Fruit fly (Drosophila melanogaster): Measurements from ENCODE around the gene Ddrgk1.

The Ddrgk1 gene

dm6 chr3R:21218733-21219165, 3.9 kb downstream of the Ddrgk1 start, which contains the start of the genes Smyd5 and Oga (continued):
- TF ChIP-seq Abd-B (GFP tag; optimal IDR thresholded peaks at IDR 0.05), result peak; percentile 30
- no peak for TF ChIP-seq CG4360 (GFP tag; IDR thresholded peaks at IDR 0.05)
- no peak for TF ChIP-seq CG10543 (GFP tag; optimal IDR thresholded peaks at IDR 0.05)
- no peak for TF ChIP-seq CG3065 (GFP tag; optimal IDR thresholded peaks at IDR 0.05)
- peak; percentile 81 for TF ChIP-seq CG14710 (tag; optimal IDR thresholded peaks at IDR 0.05)
- no peak for TF ChIP-seq tin (GFP tag; optimal IDR thresholded peaks at IDR 0.05)
- no peak for TF ChIP-seq CG17802 (tag; optimal IDR thresholded peaks at IDR 0.05)
- no peak for TF ChIP-seq Mrtf (GFP tag; IDR thresholded peaks at IDR 0.05)
- no peak for TF ChIP-seq wdn (GFP tag; IDR thresholded peaks at IDR 0.05)
- no peak for TF ChIP-seq CG11695 (GFP tag; IDR thresholded peaks at IDR 0.05)
- no peak for TF ChIP-seq Lpt (GFP tag; optimal IDR thresholded peaks at IDR 0.05)
- peak; percentile 42 for TF ChIP-seq her (GFP tag; optimal IDR thresholded peaks at IDR 0.05)
- TF ChIP-seq Antp (GFP tag; optimal IDR thresholded peaks at IDR 0.05), result peak; percentile 23
- peak; percentile 81 for TF ChIP-seq stwl (tag; optimal IDR thresholded peaks at IDR 0.05)
- no peak for TF ChIP-seq sqz (GFP tag; optimal IDR thresholded peaks at IDR 0.05)
- TF ChIP-seq CG10959 (GFP tag; IDR thresholded peaks at IDR 0.05), result no peak
- TF ChIP-seq CG18599 (GFP tag; optimal IDR thresholded peaks at IDR 0.05), result no peak
- TF ChIP-seq Kr (GFP tag; optimal IDR thresholded peaks at IDR 0.05), result no peak
- no peak for TF ChIP-seq stc (GFP tag; IDR thresholded peaks at IDR 0.05)
- no peak for TF ChIP-seq croc (GFP tag; conservative IDR thresholded peaks at IDR 0.05)
- TF ChIP-seq Bdp1 (GFP tag; optimal IDR thresholded peaks at IDR 0.05), result peak; percentile 30
- TF ChIP-seq CG3281 (GFP tag; optimal IDR thresholded peaks at IDR 0.05), result peak; percentile 1
- no peak for TF ChIP-seq org-1 (GFP tag; optimal IDR thresholded peaks at IDR 0.05)
- no peak for TF ChIP-seq pita (GFP tag; optimal IDR thresholded peaks at IDR 0.05)
- no peak for TF ChIP-seq mirr (GFP tag; optimal IDR thresholded peaks at IDR 0.05)
- TF ChIP-seq unc-4 (GFP tag; IDR thresholded peaks at IDR 0.05; ENCODE audit: partially characterized antibody), result peak; percentile 96
- TF ChIP-seq Xbp1 (GFP tag; optimal IDR thresholded peaks at IDR 0.05), result peak; percentile 55
- TF ChIP-seq nau (GFP tag; optimal IDR thresholded peaks at IDR 0.05), result no peak
- TF ChIP-seq CG6254 (GFP tag; optimal IDR thresholded peaks at IDR 0.05), result peak; percentile 100
- TF ChIP-seq Rfx (GFP tag; IDR thresholded peaks at IDR 0.05), result 0 out of 2 replicates have a peak, but pooled peaks have one; percentile 24
- TF ChIP-seq D19B (GFP tag; optimal IDR thresholded peaks at IDR 0.05), result no peak
- TF ChIP-seq Sox102F (GFP tag; optimal IDR thresholded peaks at IDR 0.05), result no peak
- no peak for TF ChIP-seq CG8089 (GFP tag; optimal IDR thresholded peaks at IDR 0.05)
- no peak for TF ChIP-seq CG6654 (GFP tag; optimal IDR thresholded peaks at IDR 0.05)
- TF ChIP-seq gce (GFP tag; IDR thresholded peaks at IDR 0.05), result no peak
- TF ChIP-seq CG1603 (tag; optimal IDR thresholded peaks at IDR 0.05), result peak; percentile 65
- TF ChIP-seq Dbx (GFP tag; IDR thresholded peaks at IDR 0.05), result 0 out of 3 replicates have a peak, but pooled peaks have one; percentile 7
- no peak for TF ChIP-seq Hr3 (GFP tag; optimal IDR thresholded peaks at IDR 0.05)
- TF ChIP-seq MTF-1 (GFP tag; optimal IDR thresholded peaks at IDR 0.05; ENCODE audit: borderline replicate concordance), result no peak
- TF ChIP-seq CG10979 (tag; optimal IDR thresholded peaks at IDR 0.05), result no peak
- peak; percentile 32 for TF ChIP-seq Nf-YC (tag; optimal IDR thresholded peaks at IDR 0.05)
- no peak for TF ChIP-seq Rx (GFP tag; IDR thresholded peaks at IDR 0.05)
- no peak for TF ChIP-seq CG16815 (GFP tag; optimal IDR thresholded peaks at IDR 0.05)
- TF ChIP-seq sob (GFP tag; IDR thresholded peaks at IDR 0.05), result peak; percentile 50; the same call in 1 of the 2 replicates
- TF ChIP-seq CG13123 (GFP tag; optimal IDR thresholded peaks at IDR 0.05), result no peak
- no peak for TF ChIP-seq jing (GFP tag; optimal IDR thresholded peaks at IDR 0.05)
- TF ChIP-seq insv (GFP tag; optimal IDR thresholded peaks at IDR 0.05), result peak in 1 of 2 experiments; percentile 60
- no peak for TF ChIP-seq esg (GFP tag; conservative IDR thresholded peaks at IDR 0.05)
- no peak for TF ChIP-seq CG32767 (GFP tag; IDR thresholded peaks at IDR 0.05)
- peak; percentile 20 for TF ChIP-seq CG18764 (GFP tag; optimal IDR thresholded peaks at IDR 0.05)
- no peak for TF ChIP-seq zf30C (GFP tag; optimal IDR thresholded peaks at IDR 0.05)
